Fruit fly (Drosophila melanogaster): ENCODE data around the gene CG15169.

DNA sequence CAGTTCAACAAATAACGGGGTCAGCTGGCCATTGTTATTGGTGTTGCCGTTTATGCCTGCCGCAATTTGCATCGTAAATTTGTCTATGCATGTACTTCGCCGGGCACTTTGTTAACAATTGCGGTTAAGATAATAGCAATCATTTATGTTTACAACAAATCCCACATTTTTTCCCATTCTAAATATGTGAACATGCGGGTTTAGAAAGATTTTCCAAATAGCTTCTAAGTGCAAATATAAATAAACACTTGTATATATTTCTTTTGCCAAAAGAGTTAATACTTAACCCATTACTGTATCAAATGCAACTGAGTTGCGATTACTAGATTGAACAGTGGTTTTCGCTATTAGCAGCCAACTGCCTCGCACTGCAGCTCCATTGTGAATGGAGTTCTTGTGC lies 9.8 kb upstream of the CG15169 start:
- TF ChIP-seq cas (GFP tag; IDR thresholded peaks at IDR 0.05), result no peak
- no peak for TF ChIP-seq CG6854 (GFP tag; optimal IDR thresholded peaks at IDR 0.05)
- TF ChIP-seq fru (optimal IDR thresholded peaks at IDR 0.05), result no peak
- no peak for TF ChIP-seq zfh2 (GFP tag; optimal IDR thresholded peaks at IDR 0.05)
- TF ChIP-seq BEAF-32 (GFP tag; optimal IDR thresholded peaks at IDR 0.05), result no peak
- TF ChIP-seq C15 (GFP tag; IDR thresholded peaks at IDR 0.05), result no peak
- no peak for TF ChIP-seq CG5180 (GFP tag; optimal IDR thresholded peaks at IDR 0.05)
- TF ChIP-seq CG7271 (tag; optimal IDR thresholded peaks at IDR 0.05), result no peak
- TF ChIP-seq CG32772 (GFP tag; IDR thresholded peaks at IDR 0.05), result no peak

Data from whole organism, embryonic.